Worm (Caenorhabditis elegans) whole organism, L1 larva: Measurements from ENCODE around the gene F46B6.2.

Source experiments
- C04F5.9 ChIP-seq: sonication (generic microtip); optimal IDR thresholded peaks from 2 replicates; lab custom pipeline; 2016; ENCODE audit warnings: missing genetic modification characterization, missing compliant biosample characterization
- C34B4.2 ChIP-seq: sonication (generic microtip); optimal IDR thresholded peaks from 2 replicates; lab custom pipeline; 2017; ENCODE audit warnings: mild to moderate bottlenecking, missing genetic modification characterization, missing compliant biosample characterization
- alr-1 ChIP-seq: fragments of 200-800 bp; sonication (Bioruptor generic); optimal IDR thresholded peaks from 2 replicates; lab custom pipeline; 2018; ENCODE audit warnings: borderline replicate concordance, mild to moderate bottlenecking, missing genetic modification characterization, missing compliant biosample characterization
- aly-2 ChIP-seq: fragments of 150-350 bp; optimal IDR thresholded peaks from 2 replicates; lab custom pipeline; 2014; ENCODE audit warnings: missing biosample characterization, missing genetic modification characterization
- ceh-63 ChIP-seq: fragments of 200-800 bp; sonication (Bioruptor generic); optimal IDR thresholded peaks from 2 replicates; lab custom pipeline; 2018; ENCODE audit warnings: mild to moderate bottlenecking, missing genetic modification characterization, missing compliant biosample characterization
- ceh-82 ChIP-seq, 3 experiments: fragments of 150-350 bp in 1 of 3; sonication (generic microtip) in 2 of 3; optimal IDR thresholded peaks; 2 replicates each; lab custom pipeline; 2014 to 2017; ENCODE audit warnings: missing biosample characterization in 3 of 3, missing genetic modification characterization in 3 of 3
- ceh-90 ChIP-seq: sonication (generic microtip); optimal IDR thresholded peaks from 2 replicates; lab custom pipeline; 2016; ENCODE audit warnings: missing genetic modification characterization, missing compliant biosample characterization
- dsc-1 ChIP-seq: sonication (generic microtip); optimal IDR thresholded peaks from 2 replicates; lab custom pipeline; 2016; ENCODE audit warnings: mild to moderate bottlenecking, missing genetic modification characterization, missing compliant biosample characterization
- efl-1 ChIP-seq, 4 experiments: fragments of 150-350 bp; optimal IDR thresholded peaks in 3 of 4; peaks in 1 of 4; 1 replicate in 1 of 4; 2 replicates in 3 of 4; lab custom pipeline; 2014; ENCODE audit warnings: missing biosample characterization in 2 of 4, missing genetic modification characterization in 2 of 4, missing genetic modification reagents in 2 of 4
- egl-13 ChIP-seq: sonication (generic microtip); optimal IDR thresholded peaks from 2 replicates; lab custom pipeline; 2016; ENCODE audit warnings: missing genotype, missing genetic modification reagents, missing genetic modification characterization, missing compliant biosample characterization
- egl-27 ChIP-seq, 2 experiments: fragments of 150-350 bp in 1 of 2; sonication (generic microtip); optimal IDR thresholded peaks; 3 replicates each; lab custom pipeline; 2017 to 2018; ENCODE audit warnings: missing biosample characterization in 2 of 2, missing genetic modification characterization in 2 of 2, missing genetic modification reagents in 2 of 2
- elt-2 ChIP-seq: sonication (generic microtip); optimal IDR thresholded peaks from 2 replicates; lab custom pipeline; 2016; ENCODE audit warnings: missing genetic modification characterization, mild to moderate bottlenecking, inconsistent platforms, missing compliant biosample characterization, missing genetic modification reagents
- fkh-10 ChIP-seq: sonication (generic microtip); optimal IDR thresholded peaks from 2 replicates; lab custom pipeline; 2017; ENCODE audit warnings: missing biosample characterization, missing genetic modification reagents, missing genetic modification characterization
- fkh-8 ChIP-seq: sonication (generic microtip); optimal IDR thresholded peaks from 2 replicates; lab custom pipeline; 2016; ENCODE audit warnings: mild to moderate bottlenecking, missing genetic modification characterization, missing compliant biosample characterization
- isw-1 ChIP-seq: fragments of 200-800 bp; sonication (Bioruptor generic); IDR thresholded peaks from 2 replicates; pipeline ENCODE4 v1.3.6; 2022; ENCODE audit warnings: missing genetic modification characterization, missing compliant biosample characterization
- jun-1 ChIP-seq: fragments of 150-350 bp; optimal IDR thresholded peaks from 2 replicates; lab custom pipeline; 2014; ENCODE audit warnings: missing biosample characterization, missing genetic modification reagents, missing genetic modification characterization
- lsy-2 ChIP-seq, 2 experiments: fragments of 150-350 bp; optimal IDR thresholded peaks; 2 replicates each; lab custom pipeline; 2014; ENCODE audit warnings: missing biosample characterization in 2 of 2, missing genetic modification characterization in 2 of 2
- mab-9 ChIP-seq: fragments of 200-800 bp; sonication (Bioruptor generic); IDR thresholded peaks from 2 replicates; pipeline ENCODE4 v1.3.6; 2022; ENCODE audit warnings: missing genetic modification reagents, missing genetic modification characterization, missing compliant biosample characterization
- mef-2 ChIP-seq: fragments of 150-350 bp; optimal IDR thresholded peaks from 2 replicates; lab custom pipeline; 2014; ENCODE audit warnings: missing biosample characterization, missing genetic modification characterization
- nhr-12 ChIP-seq: sonication (generic microtip); optimal IDR thresholded peaks from 2 replicates; lab custom pipeline; 2017; ENCODE audit warnings: missing biosample characterization, missing genetic modification characterization
- nhr-71 ChIP-seq: sonication (generic microtip); optimal IDR thresholded peaks from 2 replicates; lab custom pipeline; 2016; ENCODE audit warnings: mild to moderate bottlenecking, missing genetic modification characterization, moderate library complexity, missing compliant biosample characterization
- nhr-76 ChIP-seq: sonication (generic microtip); optimal IDR thresholded peaks from 2 replicates; lab custom pipeline; 2017; ENCODE audit warnings: missing biosample characterization, missing genetic modification characterization
- nhr-90 ChIP-seq: sonication (generic microtip); optimal IDR thresholded peaks from 2 replicates; lab custom pipeline; 2016; ENCODE audit warnings: mild to moderate bottlenecking, missing genetic modification characterization, missing compliant biosample characterization; ENCODE audit not compliant: poor library complexity
- pag-3 ChIP-seq: sonication (generic microtip); optimal IDR thresholded peaks from 2 replicates; lab custom pipeline; 2017; ENCODE audit warnings: missing genetic modification characterization, mild to moderate bottlenecking, missing compliant biosample characterization, antibody characterized with exemption, borderline replicate concordance; ENCODE audit not compliant: insufficient read depth
- rnt-1 ChIP-seq: sonication (generic microtip); optimal IDR thresholded peaks from 2 replicates; lab custom pipeline; 2016; ENCODE audit warnings: mild to moderate bottlenecking, missing genetic modification characterization, moderate library complexity, missing compliant biosample characterization
- sox-4 ChIP-seq: sonication (generic microtip); optimal IDR thresholded peaks from 2 replicates; lab custom pipeline; 2016; ENCODE audit warnings: missing genetic modification characterization, missing compliant biosample characterization
- swsn-7 ChIP-seq: sonication (generic microtip); optimal IDR thresholded peaks from 2 replicates; lab custom pipeline; 2016; ENCODE audit warnings: missing genetic modification characterization, missing compliant biosample characterization
- tlp-1 ChIP-seq: fragments of 150-350 bp; optimal IDR thresholded peaks from 2 replicates; lab custom pipeline; 2014; ENCODE audit warnings: missing biosample characterization, missing genetic modification characterization
- unc-30 ChIP-seq: sonication (generic microtip); optimal IDR thresholded peaks from 2 replicates; lab custom pipeline; 2017; ENCODE audit warnings: missing biosample characterization, missing genetic modification characterization
- xbp-1 ChIP-seq: sonication (generic microtip); optimal IDR thresholded peaks from 2 replicates; lab custom pipeline; 2016; ENCODE audit warnings: missing genetic modification characterization, missing compliant biosample characterization
- zip-4 ChIP-seq: fragments of 200-800 bp; sonication (Bioruptor generic); optimal IDR thresholded peaks from 2 replicates; lab custom pipeline; 2018; ENCODE audit warnings: mild to moderate bottlenecking, missing genetic modification characterization, moderate library complexity, missing compliant biosample characterization
- ztf-11 ChIP-seq, 2 experiments: sonication (generic microtip); optimal IDR thresholded peaks; 2 replicates each; lab custom pipeline; 2016 to 2017; ENCODE audit warnings: missing genetic modification characterization in 2 of 2, missing biosample characterization in 1 of 2, missing compliant biosample characterization in 1 of 2
- ztf-4 ChIP-seq: fragments of 150-350 bp; optimal IDR thresholded peaks from 2 replicates; lab custom pipeline; 2014; ENCODE audit warnings: missing biosample characterization, missing genetic modification characterization

F46B6.2 gene

ce11 chrV:9731852-9732251 lies 40.2 kb upstream of the F46B6.2 start (continued):
- TF ChIP-seq zip-4 (GFP tag; lab: Kevin White, UChicago) (no peak), elt-2 (no peak), C04F5.9 (no peak), ceh-90 (tag; lab: Kevin White, UChicago) (no peak), aly-2 (tag; lab: Kevin White, UChicago) (no peak)

ce11 chrV:9733920-9734454 lies 38.1 kb upstream of the F46B6.2 start, which contains the start of gene cal-7:
TSS of gene cal-7 (plus strand) at chrV:9734103.
- TF ChIP-seq fkh-8 (tag; lab: Kevin White, UChicago), result peak; percentile 2
- peak; percentile 35 for TF ChIP-seq ztf-4
- no peak for TF ChIP-seq tlp-1
- TF ChIP-seq nhr-71 (tag; lab: Kevin White, UChicago), result peak; percentile 5
- no peak for TF ChIP-seq nhr-76
- peak in 1 of 2 experiments; percentile 24 for TF ChIP-seq lsy-2 (tag; optimal IDR thresholded peaks at IDR 0.05; lab: Kevin White, UChicago)
- peak; percentile 1 for TF ChIP-seq egl-13 (tag; lab: Kevin White, UChicago)
- no peak for TF ChIP-seq pag-3
- TF ChIP-seq isw-1, result no peak
- peak; percentile 10 for TF ChIP-seq aly-2 (tag; lab: Kevin White, UChicago)

ce11 chrV:9737287-9737686 lies 34.8 kb upstream of the F46B6.2 start, which contains the start of gene aqp-4:
TSS of gene aqp-4 (plus strand) at chrV:9737556.
- TF ChIP-seq ztf-11 (tag; optimal IDR thresholded peaks at IDR 0.05; lab: Kevin White, UChicago), result no peak
- no peak for TF ChIP-seq alr-1 (tag; lab: Kevin White, UChicago)
- peak; percentile 26 for TF ChIP-seq elt-2
- TF ChIP-seq ceh-63 (GFP tag; lab: Kevin White, UChicago), result no peak
- TF ChIP-seq nhr-90 (tag; lab: Kevin White, UChicago), result no peak
- TF ChIP-seq aly-2 (tag; lab: Kevin White, UChicago), result no peak
- no peak for TF ChIP-seq zip-4 (GFP tag; lab: Kevin White, UChicago)
- no peak for TF ChIP-seq egl-27 (tag; optimal IDR thresholded peaks at IDR 0.05; lab: Kevin White, UChicago)

- no peak for TF ChIP-seq swsn-7 (tag; lab: Kevin White, UChicago)
- peak; percentile 56 for TF ChIP-seq elt-2
- no peak for TF ChIP-seq efl-1 (optimal IDR thresholded peaks at IDR 0.05; lab: Kevin White, UChicago)
- peak in 1 of 2 experiments; percentile 73 for TF ChIP-seq efl-1 (GFP tag; optimal IDR thresholded peaks at IDR 0.05 in 1 of 2; lab: Kevin White, UChicago)
- TF ChIP-seq, all 84 proteins: peak for 2
These were observed 33.9 kb upstream of the F46B6.2 start for ce11 chrV:9738077-9738705.

- TF ChIP-seq jun-1 (no peak), xbp-1 (no peak), ceh-82 (tag; optimal IDR thresholded peaks at IDR 0.05; lab: Kevin White, UChicago) (no peak), ztf-4 (no peak), unc-30 (tag; lab: Kevin White, UChicago) (no peak), C34B4.2 (tag; lab: Kevin White, UChicago) (no peak), zip-4 (GFP tag; lab: Kevin White, UChicago) (no peak), mef-2 (tag; lab: Kevin White, UChicago) (no peak), mab-9 (GFP tag; lab: Robert Waterston, UW) (no peak), sox-4 (tag; lab: Kevin White, UChicago) (no peak), C04F5.9 (no peak), nhr-12 (tag; lab: Kevin White, UChicago) (no peak), rnt-1 (tag; lab: Kevin White, UChicago) (no peak), swsn-7 (tag; lab: Kevin White, UChicago) (no peak), fkh-10 (GFP tag; lab: Kevin White, UChicago) (no peak), dsc-1 (tag; lab: Kevin White, UChicago) (no peak)
- TF ChIP-seq, all 84 proteins: peak for 0
These were observed 32.7 kb upstream of the F46B6.2 start, which contains the start of gene marc-1 for ce11 chrV:9739402-9739801. TSS of gene marc-1 (plus strand) at chrV:9739702.
